Worm (Caenorhabditis elegans) whole organism, L4 larva: ENCODE measurements around the gene cpt-2.
A peak's percentile ranks its signal among the peaks of the same experiment; 100 is the strongest.

Experiments used
- D1046.2 ChIP-seq: fragments of 200-800 bp; sonication (Bioruptor generic); IDR thresholded peaks from 2 replicates; pipeline ENCODE4 v1.3.6; 2022; ENCODE audit warnings: missing genetic modification characterization, missing compliant biosample characterization
- T20F7.1 ChIP-seq: fragments of 200-800 bp; sonication (Bioruptor generic); optimal IDR thresholded peaks from 2 replicates; lab custom pipeline; 2018; ENCODE audit warnings: mild to moderate bottlenecking, missing genetic modification characterization, missing compliant biosample characterization
- T26A8.4 ChIP-seq: fragments of 200-800 bp; sonication (Bioruptor generic); IDR thresholded peaks from 2 replicates; pipeline ENCODE4 v1.3.6; 2022; ENCODE audit warnings: missing genetic modification characterization, missing compliant biosample characterization
- Y105C5A.15 ChIP-seq: fragments of 200-800 bp; sonication (Bioruptor generic); IDR thresholded peaks from 2 replicates; pipeline ENCODE4 v1.3.6; 2022; ENCODE audit warnings: missing genetic modification characterization, missing compliant biosample characterization
- Y75B8A.6 ChIP-seq: fragments of 200-800 bp; sonication (Bioruptor generic); IDR thresholded peaks from 2 replicates; pipeline ENCODE4 v1.3.6; 2022; ENCODE audit warnings: missing genetic modification reagents, missing genetic modification characterization, missing compliant biosample characterization
- ZK546.5 ChIP-seq, 2 experiments: sonication (generic microtip); optimal IDR thresholded peaks; 2 replicates each; lab custom pipeline; 2017; ENCODE audit warnings: missing biosample characterization in 2 of 2, missing genetic modification characterization in 2 of 2
- arid-1 ChIP-seq: fragments of 200-800 bp; sonication (Bioruptor generic); conservative IDR thresholded peaks from 2 replicates; pipeline ENCODE4 v1.3.6; 2022; ENCODE audit warnings: missing genetic modification reagents, missing genetic modification characterization, missing compliant biosample characterization
- ceh-28 ChIP-seq: fragments of 150-350 bp; optimal IDR thresholded peaks from 2 replicates; lab custom pipeline; 2014; ENCODE audit warnings: missing biosample characterization, missing genetic modification reagents, missing genetic modification characterization
- ceh-62 ChIP-seq: sonication (generic microtip); optimal IDR thresholded peaks from 2 replicates; lab custom pipeline; 2017; ENCODE audit warnings: missing biosample characterization, missing genetic modification characterization
- ceh-82 ChIP-seq: sonication (generic microtip); optimal IDR thresholded peaks from 2 replicates; lab custom pipeline; 2017; ENCODE audit warnings: missing biosample characterization, missing genetic modification characterization
- ctbp-1 ChIP-seq: fragments of 200-800 bp; sonication (Bioruptor generic); IDR thresholded peaks from 2 replicates; pipeline ENCODE4 v1.3.6; 2022; ENCODE audit warnings: missing genetic modification reagents, missing genetic modification characterization, missing compliant biosample characterization
- daf-16 ChIP-seq, 3 experiments: sonication (generic microtip); optimal IDR thresholded peaks; 2 replicates each; lab custom pipeline; 2016 to 2017; ENCODE audit warnings: missing genetic modification characterization in 3 of 3, missing genetic modification reagents in 3 of 3, mild to moderate bottlenecking in 2 of 3, missing compliant biosample characterization in 2 of 3, missing biosample characterization in 1 of 3, moderate library complexity in 1 of 3
- daf-19 ChIP-seq: fragments of 200-800 bp; sonication (Bioruptor generic); conservative IDR thresholded peaks from 2 replicates; pipeline ENCODE4 v1.3.6; 2022; ENCODE audit warnings: missing genetic modification characterization, missing compliant biosample characterization
- dmd-6 ChIP-seq: fragments of 200-800 bp; sonication (Bioruptor generic); IDR thresholded peaks from 2 replicates; pipeline ENCODE4 v1.3.6; 2022; ENCODE audit warnings: missing genetic modification reagents, missing genetic modification characterization, missing compliant biosample characterization
- dmd-8 ChIP-seq: fragments of 200-800 bp; sonication (Bioruptor generic); IDR thresholded peaks from 2 replicates; pipeline ENCODE4 v1.3.6; 2022; ENCODE audit warnings: missing genetic modification characterization, missing compliant biosample characterization
- fkh-10 ChIP-seq: fragments of 150-350 bp; optimal IDR thresholded peaks from 2 replicates; lab custom pipeline; 2014; ENCODE audit warnings: missing biosample characterization, missing genetic modification reagents, missing genetic modification characterization
- gei-8 ChIP-seq: fragments of 200-800 bp; sonication (Bioruptor generic); optimal IDR thresholded peaks from 2 replicates; lab custom pipeline; 2018; ENCODE audit warnings: mild to moderate bottlenecking, missing genetic modification characterization, missing compliant biosample characterization
- hlh-30 ChIP-seq: sonication (generic microtip); optimal IDR thresholded peaks from 2 replicates; lab custom pipeline; 2017; ENCODE audit warnings: antibody characterized with exemption, mild to moderate bottlenecking, missing genetic modification characterization, missing compliant biosample characterization; ENCODE audit not compliant: insufficient read depth
- lin-13 ChIP-seq: fragments of 150-350 bp; optimal IDR thresholded peaks from 2 replicates; lab custom pipeline; 2014; ENCODE audit warnings: missing biosample characterization, missing genetic modification reagents, missing genetic modification characterization
- lin-15B ChIP-seq: fragments of 150-350 bp; sonication (generic microtip); optimal IDR thresholded peaks from 3 replicates; lab custom pipeline; 2014; ENCODE audit warnings: missing biosample characterization, missing genetic modification characterization
- lin-39 ChIP-seq: fragments of 150-350 bp; optimal IDR thresholded peaks from 2 replicates; lab custom pipeline; 2014; ENCODE audit warnings: missing biosample characterization, missing genetic modification reagents, missing genetic modification characterization
- lsy-2 ChIP-seq, 2 experiments: fragments of 150-350 bp in 1 of 2; sonication (generic microtip) in 1 of 2; optimal IDR thresholded peaks; 2 replicates each; lab custom pipeline; 2014 to 2017; ENCODE audit warnings: missing biosample characterization in 2 of 2, missing genetic modification characterization in 2 of 2
- madf-5 ChIP-seq, 2 experiments: fragments of 200-800 bp; sonication (Bioruptor generic); IDR thresholded peaks; 2 replicates each; pipeline ENCODE4 v1.3.6; 2022; ENCODE audit warnings: missing compliant biosample characterization in 2 of 2, missing genetic modification characterization in 2 of 2
- mdt-29 ChIP-seq: fragments of 200-800 bp; sonication (Bioruptor generic); IDR thresholded peaks from 2 replicates; pipeline ENCODE4 v1.3.6; 2022; ENCODE audit warnings: missing genetic modification reagents, missing genetic modification characterization, missing compliant biosample characterization
- mxl-2 ChIP-seq: fragments of 200-800 bp; sonication (Bioruptor generic); conservative IDR thresholded peaks from 2 replicates; pipeline ENCODE4 v1.3.6; 2022; ENCODE audit warnings: missing genetic modification reagents, missing genetic modification characterization, missing compliant biosample characterization
- mxl-3 ChIP-seq: fragments of 200-800 bp; sonication (Bioruptor generic); optimal IDR thresholded peaks from 2 replicates; lab custom pipeline; 2018; ENCODE audit warnings: mild to moderate bottlenecking, missing genetic modification characterization, missing compliant biosample characterization
- nhr-10 ChIP-seq: fragments of 150-350 bp; optimal IDR thresholded peaks from 2 replicates; lab custom pipeline; 2014; ENCODE audit warnings: missing biosample characterization, missing genetic modification characterization
- nhr-102 ChIP-seq: sonication (generic microtip); optimal IDR thresholded peaks from 2 replicates; lab custom pipeline; 2016; ENCODE audit warnings: mild to moderate bottlenecking, missing genetic modification characterization, moderate library complexity, missing compliant biosample characterization
- nhr-237 ChIP-seq: sonication (generic microtip); optimal IDR thresholded peaks from 2 replicates; lab custom pipeline; 2017; ENCODE audit warnings: missing biosample characterization, missing genetic modification characterization
- nhr-25 ChIP-seq: sonication (generic microtip); optimal IDR thresholded peaks from 2 replicates; lab custom pipeline; 2017; ENCODE audit warnings: missing genetic modification characterization, mild to moderate bottlenecking, missing compliant biosample characterization, antibody characterized with exemption, moderate library complexity, borderline replicate concordance; ENCODE audit not compliant: insufficient read depth
- nhr-28 ChIP-seq: fragments of 150-350 bp; optimal IDR thresholded peaks from 2 replicates; lab custom pipeline; 2014; ENCODE audit warnings: missing biosample characterization, missing genetic modification characterization
- nhr-42 ChIP-seq: fragments of 200-800 bp; sonication (Bioruptor generic); IDR thresholded peaks from 2 replicates; pipeline ENCODE4 v1.3.6; 2022; ENCODE audit warnings: missing genetic modification characterization, missing compliant biosample characterization
- nhr-48 ChIP-seq: sonication (generic microtip); optimal IDR thresholded peaks from 2 replicates; lab custom pipeline; 2016; ENCODE audit warnings: mild to moderate bottlenecking, missing genetic modification characterization, missing compliant biosample characterization
- nhr-76 ChIP-seq: fragments of 150-350 bp; optimal IDR thresholded peaks from 2 replicates; lab custom pipeline; 2014; ENCODE audit warnings: missing biosample characterization, missing genetic modification characterization
- nhr-77 ChIP-seq: fragments of 150-350 bp; optimal IDR thresholded peaks from 2 replicates; lab custom pipeline; 2014; ENCODE audit warnings: missing biosample characterization, missing genetic modification characterization
- pha-4 ChIP-seq, 2 experiments: fragments of 150-350 bp in 1 of 2; fragments of 200-800 bp in 1 of 2; sonication (Bioruptor generic) in 1 of 2; IDR thresholded peaks in 1 of 2; optimal IDR thresholded peaks in 1 of 2; 2 replicates each; pipeline versions ENCODE4 v1.3.6 to Lab custom; 2014 to 2022; ENCODE audit warnings: missing genetic modification characterization in 2 of 2, missing genetic modification reagents in 2 of 2, missing biosample characterization in 1 of 2, missing compliant biosample characterization in 1 of 2
- php-3 ChIP-seq: fragments of 200-800 bp; sonication (Bioruptor generic); IDR thresholded peaks from 2 replicates; pipeline ENCODE4 v1.3.6; 2022; ENCODE audit warnings: missing genetic modification reagents, missing genetic modification characterization, missing compliant biosample characterization
- pqm-1 ChIP-seq: sonication (generic microtip); optimal IDR thresholded peaks from 2 replicates; lab custom pipeline; 2017; ENCODE audit warnings: missing biosample characterization, missing genetic modification characterization
- saeg-2 ChIP-seq: fragments of 200-800 bp; sonication (Bioruptor generic); IDR thresholded peaks from 2 replicates; pipeline ENCODE4 v1.3.6; 2022; ENCODE audit warnings: missing genetic modification reagents, missing genetic modification characterization, missing compliant biosample characterization
- set-16 ChIP-seq: fragments of 200-800 bp; sonication (Bioruptor generic); IDR thresholded peaks from 2 replicates; pipeline ENCODE4 v1.3.6; 2022; ENCODE audit warnings: missing genetic modification reagents, missing genetic modification characterization, missing compliant biosample characterization
- snpc-4 ChIP-seq: fragments of 150-350 bp; optimal IDR thresholded peaks from 2 replicates; lab custom pipeline; 2014; ENCODE audit warnings: missing biosample characterization, missing genetic modification characterization
- spr-1 ChIP-seq: sonication (generic microtip); optimal IDR thresholded peaks from 2 replicates; lab custom pipeline; 2016; ENCODE audit warnings: mild to moderate bottlenecking, missing genetic modification characterization, missing compliant biosample characterization
- tag-97 ChIP-seq: fragments of 200-800 bp; sonication (Bioruptor generic); IDR thresholded peaks from 2 replicates; pipeline ENCODE4 v1.3.6; 2022; ENCODE audit warnings: missing genetic modification characterization, missing compliant biosample characterization
- zag-1 ChIP-seq: fragments of 150-350 bp; optimal IDR thresholded peaks from 2 replicates; lab custom pipeline; 2014; ENCODE audit warnings: missing biosample characterization, missing genetic modification characterization
- zip-11 ChIP-seq: fragments of 200-800 bp; sonication (Bioruptor generic); IDR thresholded peaks from 2 replicates; pipeline ENCODE4 v1.3.6; 2022; ENCODE audit warnings: missing genetic modification characterization, missing compliant biosample characterization
- ztf-11 ChIP-seq: fragments of 150-350 bp; optimal IDR thresholded peaks from 2 replicates; lab custom pipeline; 2014; ENCODE audit warnings: missing biosample characterization, missing genetic modification characterization
- ztf-7 ChIP-seq: fragments of 150-350 bp; optimal IDR thresholded peaks from 2 replicates; lab custom pipeline; 2014; ENCODE audit warnings: missing biosample characterization, missing genetic modification characterization

cpt-2 gene

ce11 chrIV:11131268-11131667, 48.2 kb upstream of the cpt-2 start, which contains the start of gene ard-1:
ard-1 (plus strand) TSS chrIV:11131279.
- TF ChIP-seq fkh-10 (GFP tag; lab: Kevin White, UChicago): no peak
- TF ChIP-seq ctbp-1: peak; percentile 10; the same call in 1 of the 2 replicates

ce11 chrIV:11142314-11143227, 36.9 kb upstream of the cpt-2 start, which contains the start of gene skih-2:
skih-2 (minus strand) TSS chrIV:11142364.
- no peak for TF ChIP-seq dmd-6 (GFP tag; lab: Robert Waterston, UW)
- no peak for TF ChIP-seq tag-97 (GFP tag; lab: Robert Waterston, UW)
- TF ChIP-seq T26A8.4 (GFP tag; lab: Robert Waterston, UW): no peak
- TF ChIP-seq hlh-30 (tag; lab: Kevin White, UChicago): peak; percentile 29
- TF ChIP-seq nhr-25 (tag; lab: Kevin White, UChicago): no peak
- no peak for TF ChIP-seq snpc-4 (tag; lab: Kevin White, UChicago)
- no peak for TF ChIP-seq ceh-62 (tag; lab: Kevin White, UChicago)
- TF ChIP-seq lin-15B (tag; lab: Kevin White, UChicago): no peak
- no peak for TF ChIP-seq ceh-28 (tag; lab: Kevin White, UChicago)
- TF ChIP-seq madf-5 (GFP tag; IDR thresholded peaks at IDR 0.05; lab: Robert Waterston, UW): no peak
- no peak for TF ChIP-seq php-3 (GFP tag; lab: Robert Waterston, UW)
- no peak for TF ChIP-seq dmd-8
- TF ChIP-seq ctbp-1: no peak
- no peak for TF ChIP-seq nhr-10 (tag; lab: Kevin White, UChicago)
- no peak for TF ChIP-seq ztf-7 (tag; lab: Kevin White, UChicago)
- TF ChIP-seq arid-1: no peak
- TF ChIP-seq nhr-48 (tag; lab: Kevin White, UChicago): no peak
- TF ChIP-seq zag-1 (tag; lab: Kevin White, UChicago): no peak
- no peak for TF ChIP-seq nhr-237 (tag; lab: Kevin White, UChicago)
- TF ChIP-seq spr-1 (tag; lab: Kevin White, UChicago): no peak
- TF ChIP-seq pha-4 (GFP tag; IDR thresholded peaks at IDR 0.05; lab: Robert Waterston, UW): no peak
- no peak for TF ChIP-seq pha-4 (tag; optimal IDR thresholded peaks at IDR 0.05; lab: Kevin White, UChicago)
- no peak for TF ChIP-seq mxl-2 (GFP tag; lab: Robert Waterston, UW)
- no peak for TF ChIP-seq Y105C5A.15 (GFP tag; lab: Robert Waterston, UW)
- peak in 1 of 2 experiments; percentile 78 for TF ChIP-seq lsy-2 (tag; optimal IDR thresholded peaks at IDR 0.05; lab: Kevin White, UChicago)
- no peak for TF ChIP-seq saeg-2 (GFP tag; lab: Robert Waterston, UW)
- no peak for TF ChIP-seq ztf-11 (tag; lab: Kevin White, UChicago)
- no peak for TF ChIP-seq nhr-42 (GFP tag; lab: Robert Waterston, UW)
- no peak for TF ChIP-seq lin-13 (GFP tag; lab: Kevin White, UChicago)
- TF ChIP-seq pqm-1 (tag; lab: Kevin White, UChicago): no peak
- TF ChIP-seq Y75B8A.6 (GFP tag; lab: Robert Waterston, UW): no peak
- no peak for TF ChIP-seq D1046.2 (GFP tag; lab: Robert Waterston, UW)
- no peak for TF ChIP-seq nhr-102 (tag; lab: Kevin White, UChicago)
- no peak for TF ChIP-seq zip-11 (GFP tag; lab: Robert Waterston, UW)
- no peak for TF ChIP-seq nhr-76 (tag; lab: Kevin White, UChicago)
- peak; percentile 7 for TF ChIP-seq nhr-77
- TF ChIP-seq daf-19 (GFP tag; lab: Robert Waterston, UW): no peak
- TF ChIP-seq ZK546.5 (tag; optimal IDR thresholded peaks at IDR 0.05; lab: Kevin White, UChicago): peak in 1 of 2 experiments; percentile 9
- no peak for TF ChIP-seq mdt-29 (GFP tag; lab: Robert Waterston, UW)
- no peak for TF ChIP-seq gei-8
- no peak for TF ChIP-seq nhr-28 (tag; lab: Kevin White, UChicago)
- TF ChIP-seq T20F7.1 (GFP tag; lab: Kevin White, UChicago): peak; percentile 40
- no peak for TF ChIP-seq set-16 (GFP tag; lab: Robert Waterston, UW)
- no peak for TF ChIP-seq lin-39 (tag; lab: Kevin White, UChicago)
- no peak for TF ChIP-seq daf-16 (GFP tag; optimal IDR thresholded peaks at IDR 0.05; lab: Kevin White, UChicago)
- TF ChIP-seq daf-16 (tag; optimal IDR thresholded peaks at IDR 0.05; lab: Kevin White, UChicago): peak; percentile 34
- no peak for TF ChIP-seq mxl-3
- no peak for TF ChIP-seq ceh-82 (tag; lab: Kevin White, UChicago)
